Worm (Caenorhabditis elegans): ENCODE results near the gene fbxb-104.

ce11 chrII:3518961-3519544, 42.0 kb upstream of the fbxb-104 start, which contains the start of gene clec-126:
- TF ChIP-seq nhr-237 (tag; optimal IDR thresholded peaks at IDR 0.05) (peak; percentile 22), zip-8 (tag; optimal IDR thresholded peaks at IDR 0.05) (peak; percentile 67), sptf-1 (tag; optimal IDR thresholded peaks at IDR 0.05) (peak; percentile 91), nhr-12 (tag; optimal IDR thresholded peaks at IDR 0.05) (no peak), snpc-4 (tag; optimal IDR thresholded peaks at IDR 0.05) (no peak), lin-13 (tag; optimal IDR thresholded peaks at IDR 0.05) (peak; percentile 43), pha-4 (tag; optimal IDR thresholded peaks at IDR 0.05) (no peak)

Data from whole organism, mixed stage, embryonic.